Worm (Caenorhabditis elegans) whole organism, mixed stage, embryonic: ENCODE results near the gene acd-3.

Source experiments
- M03D4.4 ChIP-seq: sonication (generic microtip); optimal IDR thresholded peaks from 2 replicates; lab custom pipeline; 2017; ENCODE audit warnings: mild to moderate bottlenecking, missing genetic modification characterization, missing compliant biosample characterization
- bed-3 ChIP-seq: fragments of 200-800 bp; sonication (Bioruptor generic); optimal IDR thresholded peaks from 3 replicates; lab custom pipeline; 2018; ENCODE audit warnings: mild to moderate bottlenecking, missing genetic modification characterization, moderate library complexity, missing compliant biosample characterization
- blmp-1 ChIP-seq: fragments of 150-350 bp; optimal IDR thresholded peaks from 2 replicates; lab custom pipeline; 2014; ENCODE audit warnings: missing biosample characterization, missing genetic modification characterization
- ceh-39 ChIP-seq: fragments of 150-350 bp; optimal IDR thresholded peaks from 2 replicates; lab custom pipeline; 2014; ENCODE audit warnings: missing biosample characterization, missing genetic modification characterization
- ceh-43 ChIP-seq: fragments of 200-800 bp; sonication (Bioruptor generic); optimal IDR thresholded peaks from 2 replicates; lab custom pipeline; 2018; ENCODE audit warnings: mild to moderate bottlenecking, missing genetic modification characterization, moderate library complexity, missing compliant biosample characterization
- ceh-83 ChIP-seq: fragments of 200-800 bp; sonication (Bioruptor generic); optimal IDR thresholded peaks from 2 replicates; lab custom pipeline; 2018; ENCODE audit warnings: mild to moderate bottlenecking, missing genetic modification characterization, missing compliant biosample characterization
- ces-1 ChIP-seq: fragments of 150-350 bp; optimal IDR thresholded peaks from 2 replicates; lab custom pipeline; 2014; ENCODE audit warnings: missing biosample characterization, missing genetic modification reagents, missing genetic modification characterization
- cnd-1 ChIP-seq: fragments of 200-800 bp; sonication (Bioruptor generic); optimal IDR thresholded peaks from 2 replicates; lab custom pipeline; 2018; ENCODE audit warnings: mild to moderate bottlenecking, missing genetic modification characterization, missing compliant biosample characterization
- drap-1 ChIP-seq: fragments of 200-800 bp; sonication (Bioruptor generic); optimal IDR thresholded peaks from 3 replicates; lab custom pipeline; 2018; ENCODE audit warnings: mild to moderate bottlenecking, missing genetic modification characterization, missing compliant biosample characterization
- elt-1 ChIP-seq: sonication (generic microtip); optimal IDR thresholded peaks from 2 replicates; lab custom pipeline; 2017; ENCODE audit warnings: missing genetic modification characterization, mild to moderate bottlenecking, missing compliant biosample characterization, antibody characterized with exemption, moderate library complexity, borderline replicate concordance; ENCODE audit not compliant: insufficient read depth
- elt-3 ChIP-seq: fragments of 150-350 bp; optimal IDR thresholded peaks from 2 replicates; lab custom pipeline; 2014; ENCODE audit warnings: missing biosample characterization, missing genetic modification characterization
- flh-1 ChIP-seq: fragments of 200-800 bp; sonication (Bioruptor generic); optimal IDR thresholded peaks from 2 replicates; lab custom pipeline; 2018; ENCODE audit warnings: mild to moderate bottlenecking, missing genetic modification characterization, moderate library complexity, missing compliant biosample characterization
- ham-2 ChIP-seq: fragments of 200-800 bp; sonication (Bioruptor generic); optimal IDR thresholded peaks from 2 replicates; lab custom pipeline; 2018; ENCODE audit warnings: mild to moderate bottlenecking, missing genetic modification characterization, missing compliant biosample characterization
- hlh-1 ChIP-seq: fragments of 150-350 bp; optimal IDR thresholded peaks from 2 replicates; lab custom pipeline; 2014; ENCODE audit warnings: missing biosample characterization, missing genetic modification reagents, missing genetic modification characterization
- lin-13 ChIP-seq: fragments of 150-350 bp; optimal IDR thresholded peaks from 2 replicates; lab custom pipeline; 2014; ENCODE audit warnings: missing biosample characterization, missing genetic modification characterization
- lin-32 ChIP-seq: fragments of 200-800 bp; sonication (Bioruptor generic); optimal IDR thresholded peaks from 2 replicates; lab custom pipeline; 2018; ENCODE audit warnings: mild to moderate bottlenecking, missing genetic modification characterization, missing compliant biosample characterization
- lsy-2 ChIP-seq: fragments of 150-350 bp; optimal IDR thresholded peaks from 2 replicates; lab custom pipeline; 2014; ENCODE audit warnings: missing biosample characterization, missing genetic modification characterization
- mab-5 ChIP-seq: fragments of 150-350 bp; optimal IDR thresholded peaks from 2 replicates; lab custom pipeline; 2014; ENCODE audit warnings: missing biosample characterization, missing genetic modification characterization
- mep-1 ChIP-seq: fragments of 150-350 bp; optimal IDR thresholded peaks from 2 replicates; lab custom pipeline; 2017; ENCODE audit warnings: missing biosample characterization, missing genetic modification reagents, missing genetic modification characterization, inconsistent platforms
- mls-2 ChIP-seq: sonication (generic microtip); optimal IDR thresholded peaks from 2 replicates; lab custom pipeline; 2016; ENCODE audit warnings: mild to moderate bottlenecking, missing genetic modification characterization, moderate library complexity, missing compliant biosample characterization
- nhr-12 ChIP-seq: fragments of 150-350 bp; optimal IDR thresholded peaks from 2 replicates; lab custom pipeline; 2014; ENCODE audit warnings: missing biosample characterization, missing genetic modification characterization
- nhr-2 ChIP-seq: fragments of 150-350 bp; optimal IDR thresholded peaks from 2 replicates; lab custom pipeline; 2014; ENCODE audit warnings: missing biosample characterization, missing genetic modification characterization
- nhr-237 ChIP-seq: fragments of 150-350 bp; optimal IDR thresholded peaks from 2 replicates; lab custom pipeline; 2014; ENCODE audit warnings: missing biosample characterization, missing genetic modification characterization
- nhr-28 ChIP-seq: fragments of 150-350 bp; optimal IDR thresholded peaks from 2 replicates; lab custom pipeline; 2014; ENCODE audit warnings: missing biosample characterization, missing genetic modification characterization
- nhr-76 ChIP-seq: sonication (generic microtip); optimal IDR thresholded peaks from 2 replicates; lab custom pipeline; 2017; ENCODE audit warnings: missing biosample characterization, missing genetic modification characterization
- pha-4 ChIP-seq: fragments of 150-350 bp; optimal IDR thresholded peaks from 2 replicates; lab custom pipeline; 2018; ENCODE audit warnings: missing biosample characterization, missing genetic modification reagents, missing genetic modification characterization
- sem-2 ChIP-seq: fragments of 200-800 bp; sonication (Bioruptor generic); optimal IDR thresholded peaks from 2 replicates; lab custom pipeline; 2018; ENCODE audit warnings: mild to moderate bottlenecking, missing genetic modification characterization, missing compliant biosample characterization
- sptf-1 ChIP-seq: sonication (generic microtip); optimal IDR thresholded peaks from 2 replicates; lab custom pipeline; 2017; ENCODE audit warnings: mild to moderate bottlenecking, missing genetic modification characterization, moderate library complexity, missing compliant biosample characterization
- unc-120 ChIP-seq: sonication (generic microtip); optimal IDR thresholded peaks from 2 replicates; lab custom pipeline; 2017; ENCODE audit warnings: missing genetic modification characterization, missing compliant biosample characterization; ENCODE audit not compliant: poor library complexity, severe bottlenecking
- unc-62 ChIP-seq: fragments of 150-350 bp; optimal IDR thresholded peaks from 2 replicates; lab custom pipeline; 2014; ENCODE audit warnings: missing biosample characterization, missing genetic modification reagents, missing genetic modification characterization
- zip-8 ChIP-seq: fragments of 150-350 bp; optimal IDR thresholded peaks from 2 replicates; lab custom pipeline; 2014; ENCODE audit warnings: missing biosample characterization, missing genetic modification characterization
- ztf-11 ChIP-seq: fragments of 150-350 bp; optimal IDR thresholded peaks from 2 replicates; lab custom pipeline; 2014; ENCODE audit warnings: missing biosample characterization, missing genetic modification characterization

The acd-3 gene

DNA sequence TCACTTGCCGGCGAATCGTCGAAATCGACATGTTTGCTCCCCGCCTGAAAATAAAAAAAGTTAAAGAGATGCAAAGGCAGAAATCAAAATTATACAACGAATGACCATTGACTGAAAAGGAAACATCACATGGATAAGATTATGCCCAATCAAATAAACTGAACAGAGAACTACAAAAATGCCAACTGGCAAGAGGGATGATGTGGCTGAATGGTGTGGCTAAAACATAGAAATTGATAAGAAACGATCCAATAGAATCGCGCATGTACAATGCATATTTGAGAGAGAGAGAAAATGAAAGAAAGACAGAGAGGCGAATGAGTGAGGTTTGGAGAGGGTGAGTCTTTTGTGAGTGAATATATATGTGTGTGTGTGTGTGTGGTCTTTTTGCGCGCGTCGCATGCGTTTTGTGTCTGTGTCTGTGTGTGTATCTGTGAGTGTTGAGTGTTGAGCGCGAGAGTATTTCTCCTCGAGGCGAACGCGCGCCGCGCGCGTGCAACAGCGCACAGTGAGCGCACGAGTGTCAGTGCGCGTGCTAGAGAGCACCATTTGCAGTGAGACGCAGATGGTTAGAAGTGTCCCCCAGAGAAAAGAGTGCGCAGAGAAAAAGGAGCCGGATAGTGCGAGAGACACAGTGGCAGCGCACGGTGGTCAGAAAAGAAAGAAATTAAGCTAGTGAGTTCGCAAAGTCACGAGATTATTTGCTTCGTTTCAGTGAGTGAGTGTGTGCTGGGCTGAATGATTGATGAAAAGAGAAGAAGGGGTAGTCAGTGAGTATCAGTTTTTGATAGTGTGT, 30.4 kb upstream of the acd-3 start, which contains the start of gene epn-1:
Gene epn-1 (minus strand): TSS at position 51 of the 796 bp plus-strand sequence.
- TF ChIP-seq mab-5 (tag; lab: Kevin White, UChicago) (peak; percentile 60), ceh-43 (peak; percentile 63), lsy-2 (peak; percentile 26), pha-4 (tag; lab: Kevin White, UChicago) (peak; percentile 88), mls-2 (peak; percentile 83), drap-1 (GFP tag; lab: Kevin White, UChicago) (peak; percentile 81), nhr-12 (peak; percentile 59), elt-1 (peak; percentile 31), M03D4.4 (peak; percentile 83), bed-3 (GFP tag; lab: Kevin White, UChicago) (peak; percentile 20), elt-3 (peak; percentile 22), blmp-1 (tag; lab: Kevin White, UChicago) (no peak), lin-13 (tag; lab: Kevin White, UChicago) (peak; percentile 63), nhr-2 (tag; lab: Kevin White, UChicago) (peak; percentile 52), ham-2 (GFP tag; lab: Kevin White, UChicago) (peak; percentile 91), unc-120 (tag; lab: Kevin White, UChicago) (peak; percentile 62), ceh-39 (tag; lab: Kevin White, UChicago) (peak; percentile 90), ces-1 (GFP tag; lab: Kevin White, UChicago) (peak; percentile 81), sem-2 (GFP tag; lab: Kevin White, UChicago) (no peak), nhr-28 (tag; lab: Kevin White, UChicago) (no peak), mep-1 (tag; lab: Kevin White, UChicago) (peak; percentile 95), zip-8 (tag; lab: Kevin White, UChicago) (no peak), sptf-1 (peak; percentile 89), cnd-1 (tag; lab: Kevin White, UChicago) (peak; percentile 71), ztf-11 (tag; lab: Kevin White, UChicago) (peak; percentile 87), hlh-1 (peak; percentile 85), nhr-237 (tag; lab: Kevin White, UChicago) (peak; percentile 81), unc-62 (peak; percentile 93), nhr-76 (tag; lab: Kevin White, UChicago) (no peak), flh-1 (GFP tag; lab: Kevin White, UChicago) (no peak)

DNA sequence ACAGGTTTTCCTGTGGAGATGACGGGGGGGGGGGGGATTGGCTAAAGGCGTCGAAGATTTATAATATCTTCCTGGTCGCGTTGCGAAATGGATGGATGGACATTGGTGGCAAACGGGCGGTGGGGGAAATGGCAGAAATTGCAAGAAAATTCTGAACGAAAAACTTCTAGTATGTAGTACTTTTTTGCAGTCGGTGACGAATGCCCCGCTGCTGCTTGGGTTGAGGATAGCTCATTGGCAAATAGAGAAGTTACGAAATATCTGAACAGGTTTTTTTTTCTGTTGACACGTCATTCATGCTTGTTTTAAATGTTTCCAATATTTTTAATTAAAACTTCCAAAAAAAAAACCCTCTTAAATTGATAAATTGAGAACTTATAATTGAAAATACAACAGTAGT, 29.6 kb upstream of the acd-3 start:
- TF ChIP-seq unc-120 (tag; lab: Kevin White, UChicago) (no peak), hlh-1 (no peak), lsy-2 (no peak), lin-32 (GFP tag; lab: Kevin White, UChicago) (no peak), ceh-83 (GFP tag; lab: Kevin White, UChicago) (no peak), ceh-39 (tag; lab: Kevin White, UChicago) (no peak), blmp-1 (tag; lab: Kevin White, UChicago) (no peak), sptf-1 (no peak), pha-4 (tag; lab: Kevin White, UChicago) (no peak), nhr-237 (tag; lab: Kevin White, UChicago) (no peak), ceh-43 (no peak), mab-5 (tag; lab: Kevin White, UChicago) (no peak), ztf-11 (tag; lab: Kevin White, UChicago) (no peak), drap-1 (GFP tag; lab: Kevin White, UChicago) (no peak), mls-2 (no peak), sem-2 (GFP tag; lab: Kevin White, UChicago) (no peak), elt-3 (no peak), bed-3 (GFP tag; lab: Kevin White, UChicago) (no peak), nhr-76 (tag; lab: Kevin White, UChicago) (no peak)

DNA sequence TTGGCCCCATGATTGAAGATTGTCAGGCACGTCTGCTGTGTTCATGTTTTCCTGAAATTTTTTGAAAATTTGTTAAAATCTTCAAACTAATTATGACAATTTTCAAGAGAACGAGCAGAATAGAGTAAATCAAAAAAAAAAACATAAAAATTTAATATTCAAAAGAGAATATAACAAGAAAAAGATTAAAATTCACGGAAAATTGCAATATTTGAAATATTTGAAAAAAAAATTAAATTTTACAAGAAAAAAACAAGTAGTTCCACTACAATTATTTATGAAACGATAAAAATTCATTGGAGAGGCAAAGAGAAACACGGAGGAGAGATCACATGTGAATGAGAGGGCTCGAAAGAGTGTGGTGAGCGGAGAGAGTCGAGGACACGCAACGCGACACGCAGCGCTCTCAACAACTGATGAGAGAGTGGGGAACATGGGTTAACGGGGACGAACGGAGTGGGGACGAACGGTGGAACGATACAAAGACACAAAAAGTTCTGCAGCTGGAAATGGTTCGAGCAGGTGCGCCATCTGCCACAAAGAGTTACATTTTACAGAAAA, 24.5 kb upstream of the acd-3 start, which contains the start of gene mbk-1:
Gene mbk-1 (minus strand): TSS at position 51 of the 561 bp plus-strand sequence.
- TF ChIP-seq mep-1 (tag; lab: Kevin White, UChicago) (peak; percentile 43), M03D4.4 (no peak), unc-62 (peak; percentile 17), sptf-1 (peak; percentile 46), ceh-39 (tag; lab: Kevin White, UChicago) (peak; percentile 69), nhr-2 (tag; lab: Kevin White, UChicago) (peak; percentile 45), nhr-237 (tag; lab: Kevin White, UChicago) (peak; percentile 50), lsy-2 (peak; percentile 10), nhr-12 (no peak), mls-2 (no peak), elt-3 (peak; percentile 40), hlh-1 (peak; percentile 78), ces-1 (GFP tag; lab: Kevin White, UChicago) (peak; percentile 63), pha-4 (tag; lab: Kevin White, UChicago) (no peak)
